Fruit fly (Drosophila melanogaster): ENCODE measurements around the gene CG11703.

The CG11703 gene

dm6 chr3R:19229245-19229644 is 1.3 kb upstream of the CG11703 start, which contains the start of the genes CG5250 and Polr2M:
CG5250 (minus strand) TSS chr3R:19229276.
Polr2M (plus strand) TSS chr3R:19229463.
- TF ChIP-seq Snoo (tag; optimal IDR thresholded peaks at IDR 0.05) = no peak
- no peak for TF ChIP-seq fd96Ca (GFP tag; IDR thresholded peaks at IDR 0.05)
- TF ChIP-seq Pif1A (GFP tag; optimal IDR thresholded peaks at IDR 0.05) = no peak
- no peak for TF ChIP-seq CG14655 (GFP tag; optimal IDR thresholded peaks at IDR 0.05)
- TF ChIP-seq CG8301 (tag; optimal IDR thresholded peaks at IDR 0.05) = no peak
- no peak for TF ChIP-seq CG10348 (GFP tag; IDR thresholded peaks at IDR 0.05)
- TF ChIP-seq CG32121 (GFP tag; IDR thresholded peaks at IDR 0.05) = no peak
- no peak for TF ChIP-seq CG15710 (tag; optimal IDR thresholded peaks at IDR 0.05)
- TF ChIP-seq EcR (GFP tag; optimal IDR thresholded peaks at IDR 0.05) = no peak
- TF ChIP-seq CG17806 (tag; optimal IDR thresholded peaks at IDR 0.05) = no peak

DNA sequence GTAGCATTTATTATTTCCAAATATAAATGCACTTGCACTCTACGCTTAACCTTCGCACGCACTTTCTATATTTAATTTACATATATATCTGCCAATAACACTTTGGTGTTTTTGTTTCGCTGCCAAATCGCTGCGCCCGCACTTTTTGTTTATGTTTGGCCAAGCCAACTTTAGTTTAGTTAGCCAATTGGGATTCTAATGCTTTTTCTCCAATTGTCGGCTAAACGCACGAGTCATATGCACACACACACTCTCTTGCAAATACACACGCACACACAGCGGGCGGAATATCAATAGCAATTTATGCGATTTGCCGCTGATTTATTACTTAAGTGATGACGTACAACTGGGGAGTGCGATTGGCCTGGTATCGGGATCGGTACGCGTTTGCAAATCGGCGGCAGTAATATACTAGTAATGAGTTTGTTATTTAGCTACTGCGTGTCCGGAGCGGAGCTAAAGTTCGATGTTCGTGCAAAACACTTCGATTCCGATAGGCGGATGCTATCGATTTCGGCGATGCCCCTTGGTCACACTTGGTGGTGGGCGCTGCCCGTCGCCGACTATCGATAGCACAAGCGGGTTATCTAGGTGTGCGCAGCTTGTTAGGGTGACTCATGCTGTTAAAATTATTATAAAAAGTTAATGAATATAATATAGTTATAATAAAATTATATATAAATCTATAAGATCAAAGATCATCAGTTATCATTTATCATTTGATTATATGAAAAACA is 1.7 kb downstream of the CG11703 start, which contains the start of gene vib:
Gene vib (minus strand): TSS at position 515 of the 737 bp plus-strand sequence.
- TF ChIP-seq gl (tag; optimal IDR thresholded peaks at IDR 0.05) (no peak), CG12605 (GFP tag; IDR thresholded peaks at IDR 0.05) (0 out of 2 replicates have a peak, but pooled peaks have one; percentile 26), CG14655 (GFP tag; optimal IDR thresholded peaks at IDR 0.05) (no peak), CG15710 (tag; optimal IDR thresholded peaks at IDR 0.05) (peak; percentile 24), rn (GFP tag; IDR thresholded peaks at IDR 0.05) (no peak), Pif1A (GFP tag; optimal IDR thresholded peaks at IDR 0.05) (no peak), CG8159 (tag; optimal IDR thresholded peaks at IDR 0.05) (peak; percentile 37), CG32121 (GFP tag; IDR thresholded peaks at IDR 0.05) (peak; percentile 60; the same call in 1 of the 2 replicates), CG4496 (GFP tag; IDR thresholded peaks at IDR 0.05) (peak; percentile 36; the same call in 1 of the 3 replicates), CG17806 (tag; optimal IDR thresholded peaks at IDR 0.05) (no peak), CG34367 (tag; optimal IDR thresholded peaks at IDR 0.05) (peak; percentile 6), D1 (tag; optimal IDR thresholded peaks at IDR 0.05) (no peak), EcR (GFP tag; optimal IDR thresholded peaks at IDR 0.05) (peak; percentile 43), Ets98B (GFP tag; IDR thresholded peaks at IDR 0.05) (peak; percentile 70), Snoo (tag; optimal IDR thresholded peaks at IDR 0.05) (no peak), CG10348 (GFP tag; IDR thresholded peaks at IDR 0.05) (no peak), CG13204 (GFP tag; optimal IDR thresholded peaks at IDR 0.05) (no peak), CG8301 (tag; optimal IDR thresholded peaks at IDR 0.05) (no peak), CG9948 (tag; optimal IDR thresholded peaks at IDR 0.05) (peak; percentile 5), fd96Ca (GFP tag; IDR thresholded peaks at IDR 0.05) (peak; percentile 41; the same call in 1 of the 3 replicates), Pif1B (GFP tag; optimal IDR thresholded peaks at IDR 0.05) (no peak)

- TF ChIP-seq fd96Ca (GFP tag; IDR thresholded peaks at IDR 0.05) (no peak), CG4496 (GFP tag; IDR thresholded peaks at IDR 0.05) (no peak), CG8159 (tag; optimal IDR thresholded peaks at IDR 0.05) (no peak), Pif1B (GFP tag; optimal IDR thresholded peaks at IDR 0.05) (no peak), CG9948 (tag; optimal IDR thresholded peaks at IDR 0.05) (no peak), EcR (GFP tag; optimal IDR thresholded peaks at IDR 0.05) (no peak), Ets98B (GFP tag; IDR thresholded peaks at IDR 0.05) (no peak), CG17806 (tag; optimal IDR thresholded peaks at IDR 0.05) (no peak)
Measured at dm6 chr3R:19225446-19225955, 2.5 kb downstream of the CG11703 start.

DNA sequence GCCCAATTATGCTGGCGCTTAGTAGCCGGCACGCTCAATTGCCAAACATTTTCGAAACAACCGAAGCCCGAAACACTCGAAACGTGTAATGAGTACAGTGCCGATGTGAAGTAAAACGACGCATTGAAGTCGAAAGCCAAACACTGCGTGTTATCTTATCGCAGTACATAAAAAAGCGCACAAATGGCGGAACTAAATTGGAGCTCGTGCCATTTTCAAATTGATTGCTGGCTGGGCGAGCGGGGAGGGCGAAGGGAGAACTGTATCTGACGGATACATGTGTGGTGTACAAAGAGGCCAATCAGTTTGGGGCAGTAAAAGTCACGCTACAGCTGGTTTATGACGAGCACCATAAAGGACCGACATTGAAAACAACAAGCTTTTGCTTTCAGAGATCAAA is 4.6 kb downstream of the CG11703 start:
- TF ChIP-seq CG14655 (GFP tag; optimal IDR thresholded peaks at IDR 0.05) = no peak
- no peak for TF ChIP-seq CG9948 (tag; optimal IDR thresholded peaks at IDR 0.05)
- no peak for TF ChIP-seq CG15710 (tag; optimal IDR thresholded peaks at IDR 0.05)
- TF ChIP-seq EcR (GFP tag; optimal IDR thresholded peaks at IDR 0.05) = no peak
- TF ChIP-seq CG13204 (GFP tag; optimal IDR thresholded peaks at IDR 0.05) = no peak
- TF ChIP-seq Pif1B (GFP tag; optimal IDR thresholded peaks at IDR 0.05) = no peak
- TF ChIP-seq CG10348 (GFP tag; IDR thresholded peaks at IDR 0.05) = no peak
- no peak for TF ChIP-seq CG12605 (GFP tag; IDR thresholded peaks at IDR 0.05)
- TF ChIP-seq CG4496 (GFP tag; IDR thresholded peaks at IDR 0.05) = no peak
- no peak for TF ChIP-seq Pif1A (GFP tag; optimal IDR thresholded peaks at IDR 0.05)
- no peak for TF ChIP-seq CG8301 (tag; optimal IDR thresholded peaks at IDR 0.05)
- no peak for TF ChIP-seq gl (tag; optimal IDR thresholded peaks at IDR 0.05)
- TF ChIP-seq fd96Ca (GFP tag; IDR thresholded peaks at IDR 0.05) = no peak

dm6 chr3R:19221350-19221749 is 6.6 kb downstream of the CG11703 start:
- TF ChIP-seq CG17806 (tag; optimal IDR thresholded peaks at IDR 0.05) (no peak), D1 (tag; optimal IDR thresholded peaks at IDR 0.05) (no peak), Snoo (tag; optimal IDR thresholded peaks at IDR 0.05) (no peak), Ets98B (GFP tag; IDR thresholded peaks at IDR 0.05) (no peak), CG4496 (GFP tag; IDR thresholded peaks at IDR 0.05) (no peak), Pif1B (GFP tag; optimal IDR thresholded peaks at IDR 0.05) (no peak)

dm6 chr3R:19212545-19213176 is 15.3 kb downstream of the CG11703 start:
- no peak for TF ChIP-seq CG8301 (tag; optimal IDR thresholded peaks at IDR 0.05)
- no peak for TF ChIP-seq CG32121 (GFP tag; IDR thresholded peaks at IDR 0.05)

Data from whole organism, pupa.